Fruit fly (Drosophila melanogaster) whole organism, prepupa: ENCODE data around the gene tara.

ENCODE experiments used
- CG10631 ChIP-seq: fragments of 200-800 bp; sonication (Bioruptor generic); optimal IDR thresholded peaks from 2 replicates; lab custom pipeline; 2016; ENCODE audit warnings: missing biosample characterization, missing genetic modification characterization
- CG10669 ChIP-seq: fragments of 200-800 bp; sonication (Bioruptor generic); optimal IDR thresholded peaks from 3 replicates; lab custom pipeline; 2018; ENCODE audit warnings: missing biosample characterization, mild to moderate bottlenecking, missing genetic modification characterization, moderate library complexity
- CG11294 ChIP-seq: fragments of 200-800 bp; sonication (Bioruptor generic); IDR thresholded peaks from 2 replicates; pipeline ENCODE4 v1.3.6; 2022; ENCODE audit warnings: missing biosample characterization, missing genetic modification characterization
- CG11762 ChIP-seq: fragments of 200-800 bp; sonication (Bioruptor generic); optimal IDR thresholded peaks from 3 replicates; lab custom pipeline; 2016; ENCODE audit warnings: missing biosample characterization, missing genetic modification characterization; ENCODE audit not compliant: insufficient read depth
- CG11902 ChIP-seq: fragments of 200-800 bp; sonication (Bioruptor generic); optimal IDR thresholded peaks from 3 replicates; lab custom pipeline; 2016; ENCODE audit warnings: missing biosample characterization, missing genetic modification characterization
- CG3032 ChIP-seq: fragments of 200-800 bp; optimal IDR thresholded peaks from 2 replicates; lab custom pipeline; 2019; ENCODE audit warnings: missing biosample characterization, mild to moderate bottlenecking, missing genetic modification characterization, moderate library complexity
- CG31627 ChIP-seq: fragments of 200-800 bp; sonication (Bioruptor generic); optimal IDR thresholded peaks from 3 replicates; lab custom pipeline; 2016; ENCODE audit warnings: missing biosample characterization, missing genetic modification characterization
- CG32006 ChIP-seq: fragments of 200-800 bp; sonication (Bioruptor generic); optimal IDR thresholded peaks from 3 replicates; lab custom pipeline; 2017; ENCODE audit warnings: missing biosample characterization, mild to moderate bottlenecking, missing genetic modification characterization
- CG34406 ChIP-seq: fragments of 200-800 bp; sonication (Bioruptor generic); optimal IDR thresholded peaks from 3 replicates; lab custom pipeline; 2016; ENCODE audit warnings: missing biosample characterization, missing genetic modification characterization
- CG3919 ChIP-seq: fragments of 200-800 bp; sonication (Bioruptor generic); optimal IDR thresholded peaks from 3 replicates; lab custom pipeline; 2016; ENCODE audit warnings: missing biosample characterization, missing genetic modification characterization
- CG4318 ChIP-seq: fragments of 200-800 bp; sonication (Bioruptor generic); optimal IDR thresholded peaks from 3 replicates; lab custom pipeline; 2017; ENCODE audit warnings: missing biosample characterization, mild to moderate bottlenecking, missing genetic modification characterization
- CG6163 ChIP-seq: fragments of 200-800 bp; sonication (Bioruptor generic); IDR thresholded peaks from 3 replicates; pipeline ENCODE4 v1.3.6; 2022; ENCODE audit warnings: missing biosample characterization, missing genetic modification characterization
- CG6792 ChIP-seq: fragments of 200-800 bp; sonication (Bioruptor generic); optimal IDR thresholded peaks from 3 replicates; lab custom pipeline; 2016; ENCODE audit warnings: missing biosample characterization, missing genetic modification characterization
- CG6854 ChIP-seq: fragments of 200-800 bp; sonication (Bioruptor generic); optimal IDR thresholded peaks from 2 replicates; lab custom pipeline; 2017; ENCODE audit warnings: missing biosample characterization, mild to moderate bottlenecking, missing genetic modification characterization
- CG8119 ChIP-seq: fragments of 200-800 bp; sonication (Bioruptor generic); IDR thresholded peaks from 3 replicates; pipeline ENCODE4 v1.3.6; 2022; ENCODE audit warnings: missing biosample characterization, missing genetic modification characterization
- CG8319 ChIP-seq: fragments of 200-800 bp; sonication (Bioruptor generic); optimal IDR thresholded peaks from 3 replicates; lab custom pipeline; 2016; ENCODE audit warnings: missing biosample characterization, missing genetic modification characterization
- CG8632 ChIP-seq: fragments of 200-800 bp; sonication (Bioruptor generic); optimal IDR thresholded peaks from 3 replicates; lab custom pipeline; 2016; ENCODE audit warnings: missing biosample characterization, missing genetic modification characterization
- CG9139 ChIP-seq: fragments of 200-800 bp; sonication (Bioruptor generic); optimal IDR thresholded peaks from 3 replicates; lab custom pipeline; 2017; ENCODE audit warnings: missing biosample characterization, mild to moderate bottlenecking, missing genetic modification characterization
- Eip75B ChIP-seq: fragments of 200-800 bp; sonication (Bioruptor generic); optimal IDR thresholded peaks from 3 replicates; lab custom pipeline; 2016; ENCODE audit warnings: missing biosample characterization, missing genetic modification characterization
- Eip78C ChIP-seq: fragments of 200-800 bp; sonication (Bioruptor generic); peaks from one replicate; lab custom pipeline; 2016; ENCODE audit warnings: missing biosample characterization, missing genetic modification characterization
- Ets96B ChIP-seq: fragments of 200-800 bp; optimal IDR thresholded peaks from 2 replicates; lab custom pipeline; 2019; ENCODE audit warnings: missing biosample characterization, mild to moderate bottlenecking, missing genetic modification characterization, moderate library complexity
- Gug ChIP-seq: fragments of 200-800 bp; sonication (Bioruptor generic); IDR thresholded peaks from 2 replicates; pipeline ENCODE4 v1.3.6; 2022; ENCODE audit warnings: missing biosample characterization, missing genetic modification characterization
- Hr4 ChIP-seq: fragments of 200-800 bp; sonication (Bioruptor generic); optimal IDR thresholded peaks from 3 replicates; lab custom pipeline; 2016; ENCODE audit warnings: missing biosample characterization, missing genetic modification characterization
- Lpt ChIP-seq: fragments of 200-800 bp; sonication (Bioruptor generic); optimal IDR thresholded peaks from 3 replicates; lab custom pipeline; 2016; ENCODE audit warnings: missing biosample characterization, missing genetic modification characterization
- Met ChIP-seq: fragments of 200-800 bp; sonication (Bioruptor generic); optimal IDR thresholded peaks from 3 replicates; lab custom pipeline; 2016; ENCODE audit warnings: missing biosample characterization, missing genetic modification characterization
- OdsH ChIP-seq: fragments of 200-800 bp; sonication (Bioruptor generic); optimal IDR thresholded peaks from 3 replicates; lab custom pipeline; 2016; ENCODE audit warnings: missing biosample characterization, missing genetic modification characterization
- Smox ChIP-seq: fragments of 200-800 bp; sonication (Bioruptor generic); optimal IDR thresholded peaks from 3 replicates; lab custom pipeline; 2016; ENCODE audit warnings: missing biosample characterization, missing genetic modification characterization
- Sox102F ChIP-seq: fragments of 200-800 bp; sonication (Bioruptor generic); optimal IDR thresholded peaks from 2 replicates; lab custom pipeline; 2016; ENCODE audit warnings: missing biosample characterization, mild to moderate bottlenecking, missing genetic modification characterization
- Sox14 ChIP-seq: fragments of 200-800 bp; sonication (Bioruptor generic); optimal IDR thresholded peaks from 3 replicates; lab custom pipeline; 2016; ENCODE audit warnings: missing biosample characterization, missing genetic modification characterization
- achi ChIP-seq: fragments of 200-800 bp; sonication (Bioruptor generic); optimal IDR thresholded peaks from 3 replicates; lab custom pipeline; 2016; ENCODE audit warnings: missing biosample characterization, missing genetic modification characterization
- acj6 ChIP-seq: fragments of 200-800 bp; sonication (Bioruptor generic); optimal IDR thresholded peaks from 3 replicates; lab custom pipeline; 2016; ENCODE audit warnings: missing biosample characterization, missing genetic modification characterization
- cyc ChIP-seq: fragments of 200-800 bp; sonication (Bioruptor generic); optimal IDR thresholded peaks from 3 replicates; lab custom pipeline; 2016; ENCODE audit warnings: missing biosample characterization, missing genetic modification characterization
- dac ChIP-seq: fragments of 200-800 bp; sonication (Bioruptor generic); optimal IDR thresholded peaks from 2 replicates; lab custom pipeline; 2017; ENCODE audit warnings: missing biosample characterization, mild to moderate bottlenecking, missing genetic modification characterization
- esn ChIP-seq: fragments of 200-800 bp; sonication (Bioruptor generic); optimal IDR thresholded peaks from 2 replicates; lab custom pipeline; 2016; ENCODE audit warnings: missing biosample characterization, mild to moderate bottlenecking, missing genetic modification characterization, moderate library complexity
- fd59A ChIP-seq: fragments of 200-800 bp; sonication (Bioruptor generic); optimal IDR thresholded peaks from 2 replicates; lab custom pipeline; 2017; ENCODE audit warnings: missing biosample characterization, mild to moderate bottlenecking, missing genetic modification characterization, missing genetic modification reagents
- fd85E ChIP-seq: fragments of 200-800 bp; sonication (Bioruptor generic); optimal IDR thresholded peaks from 3 replicates; lab custom pipeline; 2016; ENCODE audit warnings: missing biosample characterization, missing genetic modification characterization
- lz ChIP-seq: fragments of 200-800 bp; sonication (Bioruptor generic); optimal IDR thresholded peaks from 3 replicates; lab custom pipeline; 2016; ENCODE audit warnings: missing biosample characterization, missing genetic modification characterization
- net ChIP-seq: fragments of 200-800 bp; sonication (Bioruptor generic); optimal IDR thresholded peaks from 3 replicates; lab custom pipeline; 2016; ENCODE audit warnings: missing biosample characterization, missing genetic modification characterization
- pdm3 ChIP-seq: fragments of 200-800 bp; sonication (Bioruptor generic); optimal IDR thresholded peaks from 3 replicates; lab custom pipeline; 2016; ENCODE audit warnings: missing biosample characterization, missing genetic modification characterization
- salr ChIP-seq, 2 experiments: fragments of 200-800 bp; sonication (Bioruptor generic); optimal IDR thresholded peaks; 3 replicates each; lab custom pipeline; 2016 to 2018; ENCODE audit warnings: missing biosample characterization in 2 of 2, missing genetic modification characterization in 2 of 2, mild to moderate bottlenecking in 1 of 2
- spab ChIP-seq: fragments of 200-800 bp; sonication (Bioruptor generic); optimal IDR thresholded peaks from 2 replicates; lab custom pipeline; 2017; ENCODE audit warnings: missing biosample characterization, mild to moderate bottlenecking, missing genetic modification characterization, missing genetic modification reagents
- ss ChIP-seq, 2 experiments: fragments of 200-800 bp; sonication (Bioruptor generic); optimal IDR thresholded peaks; 2 replicates in 1 of 2; 3 replicates in 1 of 2; lab custom pipeline; 2017 to 2018; ENCODE audit warnings: mild to moderate bottlenecking in 2 of 2, missing biosample characterization in 2 of 2, missing genetic modification characterization in 2 of 2, moderate library complexity in 1 of 2
- svp ChIP-seq: fragments of 200-800 bp; sonication (Bioruptor generic); peaks from one replicate; lab custom pipeline; 2016; ENCODE audit warnings: missing biosample characterization, missing genetic modification characterization
- topi ChIP-seq: fragments of 200-800 bp; sonication (Bioruptor generic); optimal IDR thresholded peaks from 3 replicates; lab custom pipeline; 2016; ENCODE audit warnings: missing biosample characterization, missing genetic modification characterization

The tara gene

DNA sequence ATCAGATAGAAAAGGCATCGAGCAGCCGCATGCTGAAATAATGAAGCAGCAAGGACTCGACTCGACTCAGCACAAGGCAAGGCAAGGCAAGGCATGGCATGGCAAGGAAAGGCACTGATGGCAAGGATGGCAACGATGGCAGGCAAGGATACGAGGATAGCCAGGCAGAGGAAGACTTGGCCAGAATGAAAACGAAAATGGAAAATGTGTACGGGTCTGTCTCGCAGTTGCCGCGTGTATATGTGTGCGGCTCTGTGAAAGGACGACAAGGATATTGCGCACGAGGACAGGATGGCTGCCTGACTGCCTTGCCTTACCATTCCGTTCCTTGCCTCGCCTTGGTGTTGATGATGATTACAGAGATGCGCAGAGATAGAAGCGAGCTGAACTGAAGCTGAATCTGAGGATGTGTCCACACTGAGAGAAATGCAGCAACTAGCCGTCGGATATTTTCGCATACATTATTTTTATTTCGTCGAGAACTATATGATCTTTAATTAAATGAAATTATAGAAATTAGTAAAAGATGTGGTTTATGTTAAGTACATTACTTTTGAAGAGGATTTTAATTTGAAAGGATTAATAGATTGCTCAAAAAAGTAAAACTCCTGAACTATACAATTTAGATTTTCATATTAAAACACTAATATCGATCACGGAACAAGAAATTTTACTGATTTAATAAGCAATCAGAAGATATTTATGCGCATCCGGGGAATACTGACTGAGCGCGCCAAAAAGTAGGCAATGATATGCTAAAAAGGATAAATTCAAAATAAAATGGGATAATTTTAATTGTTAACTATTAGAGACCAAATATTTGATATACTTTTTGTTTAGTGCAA, 10.8 kb upstream of the tara start (continued):
- peak; percentile 51 for TF ChIP-seq esn
- no peak for TF ChIP-seq CG6792 (GFP tag; lab: Kevin White, UChicago)
- peak; percentile 18 for TF ChIP-seq Smox (GFP tag; lab: Kevin White, UChicago)
- no peak for TF ChIP-seq CG8119 (GFP tag; lab: Robert Waterston, UW)
- peak; percentile 23 for TF ChIP-seq CG10669 (GFP tag; lab: Kevin White, UChicago)
- TF ChIP-seq net (GFP tag; lab: Kevin White, UChicago), result peak; percentile 21
- no peak for TF ChIP-seq Eip75B (GFP tag; lab: Kevin White, UChicago)
- no peak for TF ChIP-seq CG6854 (GFP tag; lab: Kevin White, UChicago)
- TF ChIP-seq svp (GFP tag; lab: Kevin White, UChicago), result peak; percentile 73
- peak; percentile 31 for TF ChIP-seq CG10631 (GFP tag; lab: Kevin White, UChicago)
- peak; percentile 4 for TF ChIP-seq Sox102F (GFP tag; lab: Kevin White, UChicago)
- no peak for TF ChIP-seq achi
- TF ChIP-seq Gug (GFP tag; lab: Robert Waterston, UW), result no peak
- TF ChIP-seq Hr4 (GFP tag; lab: Kevin White, UChicago), result peak; percentile 31
- peak; percentile 27 for TF ChIP-seq Ets96B (tag; lab: Kevin White, UChicago)
- peak; percentile 1 for TF ChIP-seq CG3919
- TF ChIP-seq spab, result peak; percentile 21
- no peak for TF ChIP-seq Lpt (GFP tag; lab: Kevin White, UChicago)
- TF ChIP-seq pdm3 (GFP tag; lab: Kevin White, UChicago), result peak; percentile 24
- TF ChIP-seq salr (GFP tag; optimal IDR thresholded peaks at IDR 0.05; lab: Kevin White, UChicago), result peak in 1 of 2 experiments; percentile 41
- peak; percentile 59 for TF ChIP-seq CG32006
- no peak for TF ChIP-seq CG9139 (GFP tag; lab: Kevin White, UChicago)
- TF ChIP-seq fd59A (GFP tag; lab: Kevin White, UChicago), result no peak

dm6 chr3R:16215319-16215701, 10.1 kb upstream of the tara start:
- TF ChIP-seq cyc (GFP tag; lab: Kevin White, UChicago) (no peak), CG10631 (GFP tag; lab: Kevin White, UChicago) (no peak), Met (GFP tag; lab: Kevin White, UChicago) (no peak), fd59A (GFP tag; lab: Kevin White, UChicago) (no peak), CG4318 (GFP tag; lab: Kevin White, UChicago) (no peak), OdsH (GFP tag; lab: Kevin White, UChicago) (no peak), dac (GFP tag; lab: Kevin White, UChicago) (no peak), Eip78C (GFP tag; lab: Kevin White, UChicago) (no peak), CG3032 (tag; lab: Kevin White, UChicago) (no peak), CG8632 (GFP tag; lab: Kevin White, UChicago) (no peak), CG9139 (GFP tag; lab: Kevin White, UChicago) (no peak), CG34406 (no peak)

DNA sequence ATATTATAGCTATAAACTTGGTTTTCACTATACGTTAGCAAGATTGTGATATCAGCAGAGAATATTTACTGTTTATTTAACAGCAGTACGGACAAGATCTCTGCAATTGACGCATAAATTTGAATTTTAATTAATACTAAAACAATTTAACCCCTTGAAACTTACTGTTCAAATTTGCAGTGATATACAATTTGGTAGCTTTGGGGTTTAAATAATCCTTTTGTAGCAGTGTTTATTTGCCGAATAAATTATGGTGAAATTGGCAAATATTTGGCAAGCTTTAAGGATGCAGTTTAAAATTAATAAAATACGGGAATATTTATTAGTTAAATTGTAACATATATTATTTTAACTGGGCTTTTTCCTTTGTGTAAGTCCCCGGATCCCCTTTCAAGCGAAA, 8.1 kb upstream of the tara start:
- TF ChIP-seq ss (GFP tag; optimal IDR thresholded peaks at IDR 0.05; lab: Kevin White, UChicago) (no peak), CG32006 (peak; percentile 65), CG8119 (GFP tag; lab: Robert Waterston, UW) (no peak), CG3919 (no peak), Lpt (GFP tag; lab: Kevin White, UChicago) (no peak), fd85E (GFP tag; lab: Kevin White, UChicago) (no peak), CG11902 (GFP tag; lab: Kevin White, UChicago) (no peak), CG11762 (GFP tag; lab: Kevin White, UChicago) (no peak), net (GFP tag; lab: Kevin White, UChicago) (peak; percentile 12), esn (peak; percentile 46), spab (peak; percentile 33), CG10631 (GFP tag; lab: Kevin White, UChicago) (peak; percentile 14), salr (GFP tag; optimal IDR thresholded peaks at IDR 0.05; lab: Kevin White, UChicago) (peak; percentile 13), Eip78C (GFP tag; lab: Kevin White, UChicago) (peak; percentile 64), achi (peak; percentile 29), CG8319 (GFP tag; lab: Kevin White, UChicago) (no peak), CG31627 (GFP tag; lab: Kevin White, UChicago) (peak; percentile 15), CG6792 (GFP tag; lab: Kevin White, UChicago) (peak; percentile 9), CG6163 (GFP tag; lab: Robert Waterston, UW) (no peak), fd59A (GFP tag; lab: Kevin White, UChicago) (peak; percentile 8), cyc (GFP tag; lab: Kevin White, UChicago) (peak; percentile 10), Sox14 (GFP tag; lab: Kevin White, UChicago) (no peak), CG9139 (GFP tag; lab: Kevin White, UChicago) (no peak), CG34406 (peak; percentile 36), CG11294 (no peak), acj6 (GFP tag; lab: Kevin White, UChicago) (peak; percentile 37), topi (GFP tag; lab: Kevin White, UChicago) (peak; percentile 46), lz (GFP tag; lab: Kevin White, UChicago) (peak; percentile 15), CG4318 (GFP tag; lab: Kevin White, UChicago) (peak; percentile 18), pdm3 (GFP tag; lab: Kevin White, UChicago) (peak; percentile 27)
